Fruit fly (Drosophila melanogaster): ENCODE measurements around the gene CG4619.

The CG4619 gene

DNA sequence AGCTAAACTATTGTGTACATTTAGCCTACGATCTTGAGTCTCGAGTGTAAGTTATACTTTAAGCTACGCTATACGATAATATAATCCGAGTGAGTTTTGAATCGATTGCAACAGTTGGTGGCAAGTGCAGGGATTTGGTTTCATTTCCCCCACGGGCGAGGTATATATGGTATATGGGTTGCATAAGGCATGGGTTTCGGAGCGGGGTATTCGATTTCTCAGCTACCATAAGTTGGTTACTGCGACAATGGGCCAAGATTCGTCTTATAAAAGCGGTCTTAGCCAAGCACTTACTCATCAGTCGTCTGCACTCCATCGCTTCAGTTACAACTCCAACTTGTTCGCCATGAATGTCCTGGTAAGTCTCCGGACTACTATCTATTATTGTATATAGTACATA, 8.4 kb upstream of the CG4619 start, which contains the start of gene CG42367:
CG42367 (plus strand) TSS at position 301 of the 400 bp plus-strand sequence.
- TF ChIP-seq foxo (GFP tag; optimal IDR thresholded peaks at IDR 0.05) (no peak), fru (GFP tag; optimal IDR thresholded peaks at IDR 0.05) (no peak), Rel (GFP tag; optimal IDR thresholded peaks at IDR 0.05) (no peak), Rel (tag; optimal IDR thresholded peaks at IDR 0.05) (no peak)

DNA sequence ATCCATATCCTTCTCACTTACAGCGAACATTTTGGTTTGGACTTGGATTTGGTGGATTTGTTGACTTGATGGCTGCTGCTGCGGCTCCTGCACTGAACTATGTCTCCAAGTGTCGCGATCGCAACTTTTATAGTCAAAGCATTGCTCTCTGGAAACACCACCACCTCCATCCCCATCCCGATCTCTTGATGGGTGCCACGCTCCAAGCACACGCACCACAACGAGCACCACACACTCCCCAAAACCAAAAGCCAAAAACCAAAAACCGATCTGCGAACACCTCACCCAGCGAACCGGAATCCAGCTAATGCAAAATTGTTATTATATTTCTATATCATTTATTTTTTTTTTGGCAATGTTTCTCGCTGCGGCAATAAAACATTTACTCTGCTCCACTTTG, 5.6 kb upstream of the CG4619 start, which contains the start of gene Cpr30F:
Cpr30F (minus strand) TSS at position 101 of the 400 bp plus-strand sequence.
- no peak for TF ChIP-seq brk (GFP tag; optimal IDR thresholded peaks at IDR 0.05)
- TF ChIP-seq ey (GFP tag; optimal IDR thresholded peaks at IDR 0.05): no peak
- TF ChIP-seq woc (GFP tag; optimal IDR thresholded peaks at IDR 0.05): no peak
- no peak for TF ChIP-seq sage (GFP tag; optimal IDR thresholded peaks at IDR 0.05)
- TF ChIP-seq Hnf4 (GFP tag; optimal IDR thresholded peaks at IDR 0.05): no peak
- TF ChIP-seq dsf (GFP tag; optimal IDR thresholded peaks at IDR 0.05; ENCODE audit: borderline replicate concordance): no peak
- TF ChIP-seq rgr (GFP tag; optimal IDR thresholded peaks at IDR 0.05): no peak
- TF ChIP-seq lola (GFP tag; optimal IDR thresholded peaks at IDR 0.05): no peak
- TF ChIP-seq Dif (GFP tag; optimal IDR thresholded peaks at IDR 0.05; ENCODE audit: partially characterized antibody): no peak
- TF ChIP-seq fru (GFP tag; optimal IDR thresholded peaks at IDR 0.05): no peak
- no peak for TF ChIP-seq h (GFP tag; optimal IDR thresholded peaks at IDR 0.05)

DNA sequence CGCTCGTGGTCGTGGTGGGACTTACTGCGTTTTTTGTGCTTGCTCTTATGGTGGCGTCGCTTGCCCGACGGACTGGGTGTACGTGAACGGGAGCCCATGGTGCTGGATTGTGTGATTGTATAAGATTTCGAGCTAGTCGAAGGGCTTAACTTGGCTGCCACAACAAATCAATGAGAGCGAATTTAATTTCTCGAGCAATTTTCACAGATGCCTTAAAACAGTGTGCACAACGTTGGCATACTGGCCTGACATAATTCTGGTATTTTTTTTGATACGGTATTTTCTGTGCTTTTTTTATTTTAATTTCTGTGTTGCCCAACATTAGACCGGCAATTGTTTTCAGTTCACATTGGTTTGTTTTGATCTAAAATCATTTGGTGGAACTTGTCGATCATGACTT, 755 bp upstream of the CG4619 start, which contains the start of gene Arglu1:
Arglu1 (minus strand) TSS at position 227 of the 400 bp plus-strand sequence.
- no peak for TF ChIP-seq lola (GFP tag; optimal IDR thresholded peaks at IDR 0.05)
- TF ChIP-seq ey (GFP tag; optimal IDR thresholded peaks at IDR 0.05): peak; percentile 5
- TF ChIP-seq Hr78 (GFP tag; optimal IDR thresholded peaks at IDR 0.05): no peak
- no peak for TF ChIP-seq woc (GFP tag; optimal IDR thresholded peaks at IDR 0.05)
- TF ChIP-seq Hr83 (GFP tag; optimal IDR thresholded peaks at IDR 0.05; ENCODE audit: poor library complexity, severe bottlenecking): peak; percentile 92
- TF ChIP-seq OdsH (GFP tag; optimal IDR thresholded peaks at IDR 0.05): no peak
- peak; percentile 34 for TF ChIP-seq CG32264 (GFP tag; optimal IDR thresholded peaks at IDR 0.05)
- TF ChIP-seq HLH106 (tag; optimal IDR thresholded peaks at IDR 0.05): peak; percentile 4
- peak; percentile 26 for TF ChIP-seq psq (GFP tag; optimal IDR thresholded peaks at IDR 0.05)
- no peak for TF ChIP-seq N (GFP tag; optimal IDR thresholded peaks at IDR 0.05)
- peak; percentile 33 for TF ChIP-seq jim (GFP tag; optimal IDR thresholded peaks at IDR 0.05)
- TF ChIP-seq Rel (GFP tag; optimal IDR thresholded peaks at IDR 0.05): no peak
- TF ChIP-seq Rel (tag; optimal IDR thresholded peaks at IDR 0.05): no peak
- TF ChIP-seq Jra (GFP tag; optimal IDR thresholded peaks at IDR 0.05): peak; percentile 32
- TF ChIP-seq sv (GFP tag; optimal IDR thresholded peaks at IDR 0.05): no peak
- TF ChIP-seq rgr (GFP tag; optimal IDR thresholded peaks at IDR 0.05): peak; percentile 64
- TF ChIP-seq foxo (GFP tag; optimal IDR thresholded peaks at IDR 0.05): peak in 1 of 2 experiments; percentile 54
- peak; percentile 62 for TF ChIP-seq h (GFP tag; optimal IDR thresholded peaks at IDR 0.05)
- no peak for TF ChIP-seq Sp1 (GFP tag; optimal IDR thresholded peaks at IDR 0.05)
- no peak for TF ChIP-seq pan (optimal IDR thresholded peaks at IDR 0.05)
- TF ChIP-seq Myc (optimal IDR thresholded peaks at IDR 0.05): no peak
- no peak for TF ChIP-seq Hnf4 (GFP tag; optimal IDR thresholded peaks at IDR 0.05)
- TF ChIP-seq Dif (GFP tag; optimal IDR thresholded peaks at IDR 0.05; ENCODE audit: partially characterized antibody): no peak
- TF ChIP-seq dmrt93B (GFP tag; optimal IDR thresholded peaks at IDR 0.05): no peak
- no peak for TF ChIP-seq tai (GFP tag; optimal IDR thresholded peaks at IDR 0.05)
- TF ChIP-seq dl (GFP tag; optimal IDR thresholded peaks at IDR 0.05; ENCODE audit: insufficient read depth in 1 of 2, partially characterized antibody in 2 of 2): no peak
- peak; percentile 41 for TF ChIP-seq fru (GFP tag; optimal IDR thresholded peaks at IDR 0.05)
- no peak for TF ChIP-seq Dfd (GFP tag; optimal IDR thresholded peaks at IDR 0.05)
- TF ChIP-seq GATAd (GFP tag; optimal IDR thresholded peaks at IDR 0.05): no peak
- no peak for TF ChIP-seq brk (GFP tag; optimal IDR thresholded peaks at IDR 0.05)
- TF ChIP-seq usp (GFP tag; optimal IDR thresholded peaks at IDR 0.05): no peak
- peak; percentile 25 for TF ChIP-seq Vsx2 (GFP tag; optimal IDR thresholded peaks at IDR 0.05; ENCODE audit: partially characterized antibody)
- no peak for TF ChIP-seq CrebA (GFP tag; optimal IDR thresholded peaks at IDR 0.05; ENCODE audit: borderline replicate concordance)

DNA sequence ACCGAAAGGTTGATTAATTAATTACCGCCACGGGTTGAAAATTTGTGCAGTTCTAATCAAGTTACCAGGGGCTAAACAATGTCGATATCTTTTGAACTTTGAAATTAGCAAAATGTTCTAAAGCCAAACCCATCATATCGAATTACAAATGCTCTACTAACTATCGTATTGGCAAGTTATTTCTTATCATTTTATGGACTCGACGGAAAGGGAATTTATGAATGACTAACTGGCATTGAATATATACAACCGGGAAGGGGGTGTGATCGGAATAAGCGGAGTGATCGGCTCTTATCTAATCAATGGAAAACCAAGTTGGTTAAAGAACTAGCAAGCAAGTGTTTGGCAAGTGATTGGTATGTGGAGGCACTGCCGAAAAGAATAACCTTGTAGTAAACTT, 4.9 kb downstream of the CG4619 start:
- no peak for TF ChIP-seq Myc (optimal IDR thresholded peaks at IDR 0.05)
- peak; percentile 40 for TF ChIP-seq rgr (GFP tag; optimal IDR thresholded peaks at IDR 0.05)
- TF ChIP-seq dmrt93B (GFP tag; optimal IDR thresholded peaks at IDR 0.05): no peak
- no peak for TF ChIP-seq tai (GFP tag; optimal IDR thresholded peaks at IDR 0.05)
- no peak for TF ChIP-seq dsf (GFP tag; optimal IDR thresholded peaks at IDR 0.05; ENCODE audit: borderline replicate concordance)
- no peak for TF ChIP-seq OdsH (GFP tag; optimal IDR thresholded peaks at IDR 0.05)
- TF ChIP-seq br (GFP tag; optimal IDR thresholded peaks at IDR 0.05): no peak
- no peak for TF ChIP-seq CrebA (GFP tag; optimal IDR thresholded peaks at IDR 0.05; ENCODE audit: borderline replicate concordance)
- no peak for TF ChIP-seq woc (GFP tag; optimal IDR thresholded peaks at IDR 0.05)
- TF ChIP-seq fru (GFP tag; optimal IDR thresholded peaks at IDR 0.05): peak; percentile 39
- no peak for TF ChIP-seq Hr83 (GFP tag; optimal IDR thresholded peaks at IDR 0.05; ENCODE audit: poor library complexity, severe bottlenecking)
- peak; percentile 64 for TF ChIP-seq Hnf4 (GFP tag; optimal IDR thresholded peaks at IDR 0.05)
- TF ChIP-seq N (GFP tag; optimal IDR thresholded peaks at IDR 0.05): no peak
- TF ChIP-seq sage (GFP tag; optimal IDR thresholded peaks at IDR 0.05): no peak
- no peak for TF ChIP-seq Hr78 (GFP tag; optimal IDR thresholded peaks at IDR 0.05)
- no peak for TF ChIP-seq dl (GFP tag; optimal IDR thresholded peaks at IDR 0.05; ENCODE audit: insufficient read depth in 1 of 2, partially characterized antibody in 2 of 2)
- TF ChIP-seq foxo (GFP tag; optimal IDR thresholded peaks at IDR 0.05): peak in 1 of 2 experiments; percentile 36
- no peak for TF ChIP-seq jim (GFP tag; optimal IDR thresholded peaks at IDR 0.05)
- no peak for TF ChIP-seq CG9705 (GFP tag; optimal IDR thresholded peaks at IDR 0.05)
- TF ChIP-seq brk (GFP tag; optimal IDR thresholded peaks at IDR 0.05): no peak
- no peak for TF ChIP-seq usp (GFP tag; optimal IDR thresholded peaks at IDR 0.05)
- TF ChIP-seq Vsx2 (GFP tag; optimal IDR thresholded peaks at IDR 0.05; ENCODE audit: partially characterized antibody): no peak
- TF ChIP-seq CG32264 (GFP tag; optimal IDR thresholded peaks at IDR 0.05): no peak
- peak; percentile 31 for TF ChIP-seq ey (GFP tag; optimal IDR thresholded peaks at IDR 0.05)
- TF ChIP-seq h (GFP tag; optimal IDR thresholded peaks at IDR 0.05): peak; percentile 67
- TF ChIP-seq pan (optimal IDR thresholded peaks at IDR 0.05): no peak
- TF ChIP-seq psq (GFP tag; optimal IDR thresholded peaks at IDR 0.05): no peak
- no peak for TF ChIP-seq sv (GFP tag; optimal IDR thresholded peaks at IDR 0.05)

Data from whole organism, wandering third instar larva.